Worm (Caenorhabditis elegans) whole organism, mixed stage, embryonic: Measurements from ENCODE around the gene cyn-6.

Source experiments
- M03D4.4 ChIP-seq: sonication (generic microtip); optimal IDR thresholded peaks from 2 replicates; lab custom pipeline; 2017; ENCODE audit warnings: mild to moderate bottlenecking, missing genetic modification characterization, missing compliant biosample characterization
- bed-3 ChIP-seq: fragments of 200-800 bp; sonication (Bioruptor generic); optimal IDR thresholded peaks from 3 replicates; lab custom pipeline; 2018; ENCODE audit warnings: mild to moderate bottlenecking, missing genetic modification characterization, moderate library complexity, missing compliant biosample characterization
- blmp-1 ChIP-seq: fragments of 150-350 bp; optimal IDR thresholded peaks from 2 replicates; lab custom pipeline; 2014; ENCODE audit warnings: missing biosample characterization, missing genetic modification characterization
- ceh-39 ChIP-seq: fragments of 150-350 bp; optimal IDR thresholded peaks from 2 replicates; lab custom pipeline; 2014; ENCODE audit warnings: missing biosample characterization, missing genetic modification characterization
- ceh-43 ChIP-seq: fragments of 200-800 bp; sonication (Bioruptor generic); optimal IDR thresholded peaks from 2 replicates; lab custom pipeline; 2018; ENCODE audit warnings: mild to moderate bottlenecking, missing genetic modification characterization, moderate library complexity, missing compliant biosample characterization
- ceh-83 ChIP-seq: fragments of 200-800 bp; sonication (Bioruptor generic); optimal IDR thresholded peaks from 2 replicates; lab custom pipeline; 2018; ENCODE audit warnings: mild to moderate bottlenecking, missing genetic modification characterization, missing compliant biosample characterization
- ces-1 ChIP-seq: fragments of 150-350 bp; optimal IDR thresholded peaks from 2 replicates; lab custom pipeline; 2014; ENCODE audit warnings: missing biosample characterization, missing genetic modification reagents, missing genetic modification characterization
- cnd-1 ChIP-seq: fragments of 200-800 bp; sonication (Bioruptor generic); optimal IDR thresholded peaks from 2 replicates; lab custom pipeline; 2018; ENCODE audit warnings: mild to moderate bottlenecking, missing genetic modification characterization, missing compliant biosample characterization
- drap-1 ChIP-seq: fragments of 200-800 bp; sonication (Bioruptor generic); optimal IDR thresholded peaks from 3 replicates; lab custom pipeline; 2018; ENCODE audit warnings: mild to moderate bottlenecking, missing genetic modification characterization, missing compliant biosample characterization
- elt-1 ChIP-seq: sonication (generic microtip); optimal IDR thresholded peaks from 2 replicates; lab custom pipeline; 2017; ENCODE audit warnings: missing genetic modification characterization, mild to moderate bottlenecking, missing compliant biosample characterization, antibody characterized with exemption, moderate library complexity, borderline replicate concordance; ENCODE audit not compliant: insufficient read depth
- elt-3 ChIP-seq: fragments of 150-350 bp; optimal IDR thresholded peaks from 2 replicates; lab custom pipeline; 2014; ENCODE audit warnings: missing biosample characterization, missing genetic modification characterization
- flh-1 ChIP-seq: fragments of 200-800 bp; sonication (Bioruptor generic); optimal IDR thresholded peaks from 2 replicates; lab custom pipeline; 2018; ENCODE audit warnings: mild to moderate bottlenecking, missing genetic modification characterization, moderate library complexity, missing compliant biosample characterization
- ham-2 ChIP-seq: fragments of 200-800 bp; sonication (Bioruptor generic); optimal IDR thresholded peaks from 2 replicates; lab custom pipeline; 2018; ENCODE audit warnings: mild to moderate bottlenecking, missing genetic modification characterization, missing compliant biosample characterization
- hlh-1 ChIP-seq: fragments of 150-350 bp; optimal IDR thresholded peaks from 2 replicates; lab custom pipeline; 2014; ENCODE audit warnings: missing biosample characterization, missing genetic modification reagents, missing genetic modification characterization
- lin-13 ChIP-seq: fragments of 150-350 bp; optimal IDR thresholded peaks from 2 replicates; lab custom pipeline; 2014; ENCODE audit warnings: missing biosample characterization, missing genetic modification characterization
- lin-32 ChIP-seq: fragments of 200-800 bp; sonication (Bioruptor generic); optimal IDR thresholded peaks from 2 replicates; lab custom pipeline; 2018; ENCODE audit warnings: mild to moderate bottlenecking, missing genetic modification characterization, missing compliant biosample characterization
- lsy-2 ChIP-seq: fragments of 150-350 bp; optimal IDR thresholded peaks from 2 replicates; lab custom pipeline; 2014; ENCODE audit warnings: missing biosample characterization, missing genetic modification characterization
- mab-5 ChIP-seq: fragments of 150-350 bp; optimal IDR thresholded peaks from 2 replicates; lab custom pipeline; 2014; ENCODE audit warnings: missing biosample characterization, missing genetic modification characterization
- mep-1 ChIP-seq: fragments of 150-350 bp; optimal IDR thresholded peaks from 2 replicates; lab custom pipeline; 2017; ENCODE audit warnings: missing biosample characterization, missing genetic modification reagents, missing genetic modification characterization, inconsistent platforms
- mls-2 ChIP-seq: sonication (generic microtip); optimal IDR thresholded peaks from 2 replicates; lab custom pipeline; 2016; ENCODE audit warnings: mild to moderate bottlenecking, missing genetic modification characterization, moderate library complexity, missing compliant biosample characterization
- nhr-12 ChIP-seq: fragments of 150-350 bp; optimal IDR thresholded peaks from 2 replicates; lab custom pipeline; 2014; ENCODE audit warnings: missing biosample characterization, missing genetic modification characterization
- nhr-2 ChIP-seq: fragments of 150-350 bp; optimal IDR thresholded peaks from 2 replicates; lab custom pipeline; 2014; ENCODE audit warnings: missing biosample characterization, missing genetic modification characterization
- nhr-237 ChIP-seq: fragments of 150-350 bp; optimal IDR thresholded peaks from 2 replicates; lab custom pipeline; 2014; ENCODE audit warnings: missing biosample characterization, missing genetic modification characterization
- nhr-28 ChIP-seq: fragments of 150-350 bp; optimal IDR thresholded peaks from 2 replicates; lab custom pipeline; 2014; ENCODE audit warnings: missing biosample characterization, missing genetic modification characterization
- nhr-76 ChIP-seq: sonication (generic microtip); optimal IDR thresholded peaks from 2 replicates; lab custom pipeline; 2017; ENCODE audit warnings: missing biosample characterization, missing genetic modification characterization
- pha-4 ChIP-seq: fragments of 150-350 bp; optimal IDR thresholded peaks from 2 replicates; lab custom pipeline; 2018; ENCODE audit warnings: missing biosample characterization, missing genetic modification reagents, missing genetic modification characterization
- sem-2 ChIP-seq: fragments of 200-800 bp; sonication (Bioruptor generic); optimal IDR thresholded peaks from 2 replicates; lab custom pipeline; 2018; ENCODE audit warnings: mild to moderate bottlenecking, missing genetic modification characterization, missing compliant biosample characterization
- snpc-4 ChIP-seq: fragments of 150-350 bp; optimal IDR thresholded peaks from 2 replicates; lab custom pipeline; 2014; ENCODE audit warnings: missing biosample characterization, missing genetic modification characterization
- sptf-1 ChIP-seq: sonication (generic microtip); optimal IDR thresholded peaks from 2 replicates; lab custom pipeline; 2017; ENCODE audit warnings: mild to moderate bottlenecking, missing genetic modification characterization, moderate library complexity, missing compliant biosample characterization
- tbx-8 ChIP-seq: fragments of 200-800 bp; sonication (Bioruptor generic); optimal IDR thresholded peaks from 2 replicates; lab custom pipeline; 2018; ENCODE audit warnings: mild to moderate bottlenecking, missing genetic modification characterization, moderate library complexity, missing compliant biosample characterization
- unc-120 ChIP-seq: sonication (generic microtip); optimal IDR thresholded peaks from 2 replicates; lab custom pipeline; 2017; ENCODE audit warnings: missing genetic modification characterization, missing compliant biosample characterization; ENCODE audit not compliant: poor library complexity, severe bottlenecking
- unc-39 ChIP-seq: fragments of 150-350 bp; optimal IDR thresholded peaks from 2 replicates; lab custom pipeline; 2014; ENCODE audit warnings: missing biosample characterization, missing genetic modification characterization
- unc-62 ChIP-seq: fragments of 150-350 bp; optimal IDR thresholded peaks from 2 replicates; lab custom pipeline; 2014; ENCODE audit warnings: missing biosample characterization, missing genetic modification reagents, missing genetic modification characterization
- zip-8 ChIP-seq: fragments of 150-350 bp; optimal IDR thresholded peaks from 2 replicates; lab custom pipeline; 2014; ENCODE audit warnings: missing biosample characterization, missing genetic modification characterization
- ztf-11 ChIP-seq: fragments of 150-350 bp; optimal IDR thresholded peaks from 2 replicates; lab custom pipeline; 2014; ENCODE audit warnings: missing biosample characterization, missing genetic modification characterization

Gene cyn-6

DNA sequence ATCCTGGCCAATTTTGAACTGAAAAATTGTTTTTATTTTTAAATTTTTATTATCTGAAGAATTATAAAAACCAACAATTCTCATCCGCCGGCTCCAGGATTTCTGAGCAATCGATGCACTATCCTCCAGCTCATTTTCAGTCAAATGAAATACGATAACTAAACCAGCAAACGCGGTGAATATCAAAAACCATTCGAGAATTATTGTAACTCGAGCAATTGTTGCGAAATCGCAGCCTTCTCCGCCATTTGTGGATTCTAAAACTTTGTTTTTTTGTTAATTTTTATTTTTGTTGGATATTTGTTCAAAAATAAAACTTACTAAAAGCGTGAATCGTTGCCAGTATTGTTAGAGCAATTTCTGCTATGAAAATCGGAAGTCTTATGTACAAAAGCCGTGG lies 9.3 kb downstream of the cyn-6 start:
- TF ChIP-seq lin-13 (tag; lab: Kevin White, UChicago) (no peak), sem-2 (GFP tag; lab: Kevin White, UChicago) (no peak)

DNA sequence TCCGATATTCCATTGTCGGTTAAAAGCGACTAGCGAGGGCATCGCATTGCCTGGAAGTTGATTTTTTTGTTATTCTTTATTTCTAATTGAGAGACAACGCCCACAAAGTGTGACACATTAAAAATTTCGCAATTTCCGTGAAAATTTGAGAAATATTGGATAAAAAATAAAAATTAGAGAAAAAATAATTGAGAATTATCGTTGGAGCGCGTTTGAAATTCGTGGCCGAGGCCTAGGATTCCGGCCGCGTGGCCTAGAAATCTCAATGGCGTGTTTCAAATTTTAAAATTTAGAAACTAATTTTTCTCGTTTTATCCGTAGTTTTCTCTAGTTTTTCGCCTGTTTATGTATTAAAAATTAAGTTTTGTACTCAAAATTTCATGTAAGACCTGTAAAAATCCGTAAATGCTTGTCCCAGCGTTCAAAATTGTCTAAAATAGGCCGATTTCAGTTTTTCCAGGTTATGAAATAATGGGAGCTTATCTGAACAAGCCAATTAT lies 10.1 kb downstream of the cyn-6 start, which contains the start of the genes dagl-2 and ppm-1.G:
dagl-2 (minus strand) TSS at position 52 of the 500 bp plus-strand sequence.
ppm-1.G (plus strand) TSS at position 450 of the 500 bp plus-strand sequence.
- peak; percentile 24 for TF ChIP-seq ceh-39 (tag; lab: Kevin White, UChicago)
- peak; percentile 11 for TF ChIP-seq pha-4
- TF ChIP-seq ces-1 (GFP tag; lab: Kevin White, UChicago), result peak; percentile 88
- no peak for TF ChIP-seq nhr-12 (tag; lab: Kevin White, UChicago)
- TF ChIP-seq lsy-2, result peak; percentile 76
- no peak for TF ChIP-seq zip-8 (tag; lab: Kevin White, UChicago)
- no peak for TF ChIP-seq unc-39 (tag; lab: Kevin White, UChicago)
- TF ChIP-seq hlh-1, result no peak
- TF ChIP-seq mls-2, result peak; percentile 13
- TF ChIP-seq nhr-76, result no peak
- TF ChIP-seq elt-1 (tag; lab: Kevin White, UChicago), result no peak
- no peak for TF ChIP-seq ceh-43 (GFP tag; lab: Kevin White, UChicago)
- TF ChIP-seq cnd-1 (tag; lab: Kevin White, UChicago), result no peak
- TF ChIP-seq flh-1 (GFP tag; lab: Kevin White, UChicago), result no peak
- no peak for TF ChIP-seq ham-2 (GFP tag; lab: Kevin White, UChicago)
- no peak for TF ChIP-seq lin-32 (GFP tag; lab: Kevin White, UChicago)
- TF ChIP-seq tbx-8 (GFP tag; lab: Kevin White, UChicago), result no peak
- TF ChIP-seq unc-62 (GFP tag; lab: Kevin White, UChicago), result no peak
- TF ChIP-seq unc-120 (tag; lab: Kevin White, UChicago), result no peak
- peak; percentile 67 for TF ChIP-seq nhr-237 (tag; lab: Kevin White, UChicago)
- no peak for TF ChIP-seq snpc-4 (tag; lab: Kevin White, UChicago)
- TF ChIP-seq elt-3 (tag; lab: Kevin White, UChicago), result no peak
- peak; percentile 59 for TF ChIP-seq mep-1 (tag; lab: Kevin White, UChicago)
- no peak for TF ChIP-seq nhr-2
- TF ChIP-seq ceh-83 (GFP tag; lab: Kevin White, UChicago), result no peak
- no peak for TF ChIP-seq sptf-1
- no peak for TF ChIP-seq bed-3
- no peak for TF ChIP-seq blmp-1
- TF ChIP-seq mab-5 (tag; lab: Kevin White, UChicago), result no peak
- no peak for TF ChIP-seq ztf-11 (tag; lab: Kevin White, UChicago)
- TF ChIP-seq M03D4.4 (tag; lab: Kevin White, UChicago), result no peak
- no peak for TF ChIP-seq drap-1 (GFP tag; lab: Kevin White, UChicago)
- no peak for TF ChIP-seq nhr-28 (tag; lab: Kevin White, UChicago)
- TF ChIP-seq sem-2 (GFP tag; lab: Kevin White, UChicago), result no peak
- TF ChIP-seq lin-13 (tag; lab: Kevin White, UChicago), result peak; percentile 12

ce11 chrIII:789604-790003 lies 16.4 kb downstream of the cyn-6 start:
- TF ChIP-seq nhr-76 (no peak), mep-1 (tag; lab: Kevin White, UChicago) (no peak), nhr-2 (no peak), bed-3 (no peak), tbx-8 (GFP tag; lab: Kevin White, UChicago) (no peak), cnd-1 (tag; lab: Kevin White, UChicago) (no peak), ham-2 (GFP tag; lab: Kevin White, UChicago) (no peak), nhr-237 (tag; lab: Kevin White, UChicago) (no peak), ceh-83 (GFP tag; lab: Kevin White, UChicago) (no peak), unc-120 (tag; lab: Kevin White, UChicago) (no peak), mls-2 (no peak), sem-2 (GFP tag; lab: Kevin White, UChicago) (no peak), lsy-2 (no peak)
- TF ChIP-seq, all 35 proteins: peak for 0
